Fruit fly (Drosophila melanogaster) whole organism, pupa: Measurements from ENCODE around the gene LanB1.

Source experiments
- CG10348 ChIP-seq: fragments of 200-800 bp; sonication (Bioruptor generic); IDR thresholded peaks from 2 replicates; pipeline ENCODE4 v1.3.6; 2022; ENCODE audit warnings: missing biosample characterization, missing genetic modification characterization
- CG12605 ChIP-seq: fragments of 200-800 bp; sonication (Bioruptor generic); IDR thresholded peaks from 2 replicates; pipeline ENCODE4 v1.3.6; 2022; ENCODE audit warnings: missing biosample characterization, missing genetic modification characterization
- CG13204 ChIP-seq: fragments of 200-800 bp; sonication (Bioruptor generic); optimal IDR thresholded peaks from 2 replicates; lab custom pipeline; 2018; ENCODE audit warnings: missing biosample characterization, mild to moderate bottlenecking, missing genetic modification characterization, moderate library complexity
- CG14655 ChIP-seq: fragments of 200-800 bp; sonication (Bioruptor generic); optimal IDR thresholded peaks from 3 replicates; lab custom pipeline; 2017; ENCODE audit warnings: mild to moderate bottlenecking, missing biosample characterization, missing genetic modification reagents, missing genetic modification characterization
- CG15710 ChIP-seq: fragments of 200-800 bp; sonication (Bioruptor generic); optimal IDR thresholded peaks from 2 replicates; lab custom pipeline; 2018; ENCODE audit warnings: missing biosample characterization, mild to moderate bottlenecking, missing genetic modification characterization, moderate library complexity
- CG17806 ChIP-seq: fragments of 200-800 bp; sonication (Bioruptor generic); optimal IDR thresholded peaks from 2 replicates; lab custom pipeline; 2018; ENCODE audit warnings: missing biosample characterization, mild to moderate bottlenecking, missing genetic modification characterization, moderate library complexity
- CG32121 ChIP-seq: fragments of 200-800 bp; sonication (Bioruptor generic); IDR thresholded peaks from 2 replicates; pipeline ENCODE4 v1.3.6; 2022; ENCODE audit warnings: missing biosample characterization, missing genetic modification characterization
- CG34367 ChIP-seq: fragments of 200-800 bp; sonication (Bioruptor generic); optimal IDR thresholded peaks from 2 replicates; lab custom pipeline; 2018; ENCODE audit warnings: missing biosample characterization, mild to moderate bottlenecking, missing genetic modification characterization
- CG4496 ChIP-seq: fragments of 200-800 bp; sonication (Bioruptor generic); IDR thresholded peaks from 3 replicates; pipeline ENCODE4 v1.3.6; 2022; ENCODE audit warnings: missing biosample characterization, missing genetic modification characterization
- CG8159 ChIP-seq: fragments of 200-800 bp; sonication (Bioruptor generic); optimal IDR thresholded peaks from 3 replicates; lab custom pipeline; 2018; ENCODE audit warnings: missing biosample characterization, mild to moderate bottlenecking, missing genetic modification characterization, moderate library complexity
- CG8301 ChIP-seq: fragments of 200-800 bp; sonication (Bioruptor generic); optimal IDR thresholded peaks from 2 replicates; lab custom pipeline; 2018; ENCODE audit warnings: missing biosample characterization, mild to moderate bottlenecking, missing genetic modification characterization
- CG9948 ChIP-seq: fragments of 200-800 bp; sonication (Bioruptor generic); optimal IDR thresholded peaks from 2 replicates; lab custom pipeline; 2018; ENCODE audit warnings: missing biosample characterization, mild to moderate bottlenecking, missing genetic modification characterization, moderate library complexity
- D1 ChIP-seq: fragments of 200-800 bp; sonication (Bioruptor generic); optimal IDR thresholded peaks from 2 replicates; lab custom pipeline; 2018; ENCODE audit warnings: missing biosample characterization, mild to moderate bottlenecking, missing genetic modification characterization, moderate library complexity
- EcR ChIP-seq: fragments of 200-800 bp; sonication (Bioruptor generic); optimal IDR thresholded peaks from 3 replicates; lab custom pipeline; 2019; ENCODE audit warnings: missing biosample characterization, missing genetic modification characterization, mild to moderate bottlenecking, moderate library complexity, missing genetic modification reagents
- Ets98B ChIP-seq: fragments of 200-800 bp; sonication (Bioruptor generic); IDR thresholded peaks from 2 replicates; pipeline ENCODE4 v1.3.6; 2022; ENCODE audit warnings: missing biosample characterization, missing genetic modification characterization
- Pif1A ChIP-seq: fragments of 200-800 bp; sonication (Bioruptor generic); optimal IDR thresholded peaks from 3 replicates; lab custom pipeline; 2016; ENCODE audit warnings: missing biosample characterization, missing genetic modification characterization
- Pif1B ChIP-seq: fragments of 200-800 bp; sonication (Bioruptor generic); optimal IDR thresholded peaks from 3 replicates; lab custom pipeline; 2016; ENCODE audit warnings: missing biosample characterization, missing genetic modification characterization
- Snoo ChIP-seq: fragments of 200-800 bp; sonication (Bioruptor generic); optimal IDR thresholded peaks from 3 replicates; lab custom pipeline; 2017; ENCODE audit warnings: missing biosample characterization, mild to moderate bottlenecking, missing genetic modification characterization, inconsistent platforms
- fd96Ca ChIP-seq: fragments of 200-800 bp; sonication (Bioruptor generic); IDR thresholded peaks from 3 replicates; pipeline ENCODE4 v1.3.6; 2022; ENCODE audit warnings: missing biosample characterization, missing genetic modification characterization
- gl ChIP-seq: fragments of 200-800 bp; sonication (Bioruptor generic); optimal IDR thresholded peaks from 2 replicates; lab custom pipeline; 2018; ENCODE audit warnings: missing biosample characterization, mild to moderate bottlenecking, missing genetic modification characterization
- rn ChIP-seq: fragments of 200-800 bp; sonication (Bioruptor generic); IDR thresholded peaks from 2 replicates; pipeline ENCODE4 v1.3.6; 2022; ENCODE audit warnings: missing biosample characterization, missing genetic modification characterization

LanB1 gene

DNA sequence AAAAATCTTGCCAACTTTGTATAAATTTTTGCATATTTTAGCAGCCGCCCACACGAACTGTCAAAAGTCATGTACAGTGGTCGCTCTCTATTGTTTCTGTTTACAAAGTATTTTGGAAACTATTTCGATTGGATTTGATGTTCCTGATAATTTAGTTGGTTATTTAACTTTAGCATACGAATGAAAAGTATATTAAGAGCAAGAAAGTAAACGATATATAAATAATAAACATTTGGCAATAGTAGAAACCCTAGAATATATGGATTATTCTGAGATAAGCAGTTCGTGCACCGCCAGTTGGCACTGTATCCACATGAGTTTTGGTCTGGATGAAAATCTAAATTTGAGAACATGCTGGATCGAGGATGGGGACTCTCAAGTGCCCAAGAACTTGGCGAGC is 22.0 kb downstream of the LanB1 start:
- TF ChIP-seq fd96Ca (GFP tag; lab: Robert Waterston, UW) = no peak
- peak; percentile 2 for TF ChIP-seq CG9948 (tag; lab: Kevin White, UChicago)
- no peak for TF ChIP-seq CG32121 (GFP tag; lab: Robert Waterston, UW)
- TF ChIP-seq, all 21 proteins: peak for 1

DNA sequence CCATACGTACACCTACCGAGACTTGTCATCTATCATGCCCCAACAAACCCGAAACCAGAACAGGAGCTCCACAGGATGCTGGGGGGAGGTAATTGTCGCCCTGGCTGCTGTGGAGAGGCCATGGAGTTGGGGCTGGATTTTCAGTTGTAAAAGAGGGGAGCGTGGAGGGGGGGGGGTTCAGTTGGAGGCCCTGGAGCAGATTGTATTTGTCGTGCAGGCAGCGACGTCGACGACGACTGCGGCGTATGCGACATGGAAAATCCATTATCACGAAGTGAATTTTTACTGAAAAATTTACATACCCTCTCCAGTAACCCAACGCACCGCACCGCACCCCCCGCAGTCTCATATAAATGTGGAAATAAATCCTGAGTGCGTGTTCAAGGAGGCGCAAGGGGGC is 22.4 kb downstream of the LanB1 start:
- TF ChIP-seq CG4496 (no peak), CG8301 (no peak), CG13204 (GFP tag; lab: Kevin White, UChicago) (no peak), D1 (tag; lab: Kevin White, UChicago) (no peak), CG15710 (tag; lab: Kevin White, UChicago) (no peak), fd96Ca (GFP tag; lab: Robert Waterston, UW) (no peak), CG12605 (GFP tag; lab: Robert Waterston, UW) (no peak), CG34367 (tag; lab: Kevin White, UChicago) (no peak), Pif1A (GFP tag; lab: Kevin White, UChicago) (no peak), Ets98B (GFP tag; lab: Robert Waterston, UW) (no peak), Pif1B (GFP tag; lab: Kevin White, UChicago) (no peak), CG9948 (tag; lab: Kevin White, UChicago) (no peak), Snoo (tag; lab: Kevin White, UChicago) (no peak), CG8159 (tag; lab: Kevin White, UChicago) (no peak), EcR (GFP tag; lab: Kevin White, UChicago) (no peak), rn (no peak)

dm6 chr2L:7838024-7838423 is 26.8 kb downstream of the LanB1 start:
- TF ChIP-seq Pif1B (GFP tag; lab: Kevin White, UChicago) (no peak), gl (tag; lab: Kevin White, UChicago) (no peak), Ets98B (GFP tag; lab: Robert Waterston, UW) (no peak), EcR (GFP tag; lab: Kevin White, UChicago) (no peak), CG8159 (tag; lab: Kevin White, UChicago) (no peak), CG8301 (no peak), Snoo (tag; lab: Kevin White, UChicago) (no peak), CG10348 (GFP tag; lab: Robert Waterston, UW) (no peak), CG32121 (GFP tag; lab: Robert Waterston, UW) (no peak), CG4496 (no peak), Pif1A (GFP tag; lab: Kevin White, UChicago) (no peak), CG14655 (GFP tag; lab: Kevin White, UChicago) (no peak), CG13204 (GFP tag; lab: Kevin White, UChicago) (no peak), CG9948 (tag; lab: Kevin White, UChicago) (no peak), CG15710 (tag; lab: Kevin White, UChicago) (no peak), CG17806 (no peak), D1 (tag; lab: Kevin White, UChicago) (no peak), fd96Ca (GFP tag; lab: Robert Waterston, UW) (no peak), CG12605 (GFP tag; lab: Robert Waterston, UW) (no peak), CG34367 (tag; lab: Kevin White, UChicago) (no peak)
- TF ChIP-seq, all 21 proteins: peak for 0

- TF ChIP-seq gl (tag; lab: Kevin White, UChicago) = no peak
- TF ChIP-seq rn = no peak
- TF ChIP-seq CG8301 = no peak
- no peak for TF ChIP-seq CG17806
- no peak for TF ChIP-seq CG14655 (GFP tag; lab: Kevin White, UChicago)
- no peak for TF ChIP-seq CG13204 (GFP tag; lab: Kevin White, UChicago)
- TF ChIP-seq Pif1B (GFP tag; lab: Kevin White, UChicago) = no peak
- TF ChIP-seq CG15710 (tag; lab: Kevin White, UChicago) = no peak
- no peak for TF ChIP-seq CG12605 (GFP tag; lab: Robert Waterston, UW)
- no peak for TF ChIP-seq Ets98B (GFP tag; lab: Robert Waterston, UW)
- TF ChIP-seq EcR (GFP tag; lab: Kevin White, UChicago) = no peak
- no peak for TF ChIP-seq CG32121 (GFP tag; lab: Robert Waterston, UW)
- no peak for TF ChIP-seq CG4496
Measured at dm6 chr2L:7840152-7840551, 28.9 kb downstream of the LanB1 start, which contains the start of gene CG14537. TSS of gene CG14537 (plus strand) at chr2L:7840452.

DNA sequence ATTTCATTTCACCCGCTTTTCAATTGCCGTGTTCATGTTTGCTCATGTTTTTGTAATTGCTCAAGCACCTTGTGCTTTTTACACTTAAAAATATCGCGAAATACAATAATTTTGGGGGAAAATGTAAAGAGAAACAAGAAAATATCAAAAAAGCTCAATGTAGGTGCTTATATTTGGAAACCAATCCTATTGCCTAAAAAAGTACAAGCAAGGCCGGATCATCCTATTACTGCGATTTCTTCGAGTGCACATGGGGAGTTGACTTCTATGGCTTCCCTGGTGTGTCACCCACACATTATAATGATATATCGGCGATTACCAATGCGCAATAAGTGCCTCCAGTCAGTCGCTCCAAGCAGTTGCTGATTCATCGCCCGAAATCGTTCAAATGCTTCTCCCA is 30.0 kb downstream of the LanB1 start:
- TF ChIP-seq CG10348 (GFP tag; lab: Robert Waterston, UW) (no peak), rn (no peak)

DNA sequence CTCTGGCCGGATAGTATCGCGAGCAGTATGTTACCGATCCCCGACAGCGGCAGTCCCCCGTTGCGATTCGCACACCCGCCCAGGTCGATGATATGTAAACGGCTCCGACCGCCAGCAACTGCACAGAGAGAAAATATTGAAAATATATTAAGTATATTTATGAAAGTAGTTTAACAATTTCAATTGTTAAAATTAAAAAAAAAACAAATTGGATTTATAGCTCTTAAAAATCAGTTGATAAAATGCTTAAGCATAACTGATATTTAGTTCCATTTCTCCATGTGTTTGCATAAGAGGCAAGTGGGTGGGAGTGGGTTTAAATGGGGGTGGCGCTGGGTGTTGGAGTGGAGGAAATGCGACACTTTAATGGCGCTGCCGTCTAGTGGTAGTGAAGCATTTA is 38.2 kb downstream of the LanB1 start:
- TF ChIP-seq CG32121 (GFP tag; lab: Robert Waterston, UW) = 0 out of 2 replicates have a peak, but pooled peaks have one; percentile 15
- no peak for TF ChIP-seq fd96Ca (GFP tag; lab: Robert Waterston, UW)
- no peak for TF ChIP-seq CG8301
- peak; percentile 20 for TF ChIP-seq CG8159 (tag; lab: Kevin White, UChicago)
- TF ChIP-seq CG14655 (GFP tag; lab: Kevin White, UChicago) = peak; percentile 12

- TF ChIP-seq rn = no peak
- TF ChIP-seq Snoo (tag; lab: Kevin White, UChicago) = no peak
- TF ChIP-seq CG13204 (GFP tag; lab: Kevin White, UChicago) = no peak
- TF ChIP-seq CG4496 = no peak
- no peak for TF ChIP-seq CG8301
- TF ChIP-seq CG14655 (GFP tag; lab: Kevin White, UChicago) = no peak
- no peak for TF ChIP-seq CG12605 (GFP tag; lab: Robert Waterston, UW)
- no peak for TF ChIP-seq CG15710 (tag; lab: Kevin White, UChicago)
- TF ChIP-seq CG10348 (GFP tag; lab: Robert Waterston, UW) = no peak
Measured at dm6 chr2L:7850406-7850805, 39.2 kb downstream of the LanB1 start.
